Worm (Caenorhabditis elegans) whole organism, L4/young adult: ENCODE data around the gene C37E2.10.

Source experiments
- W03F9.2 ChIP-seq: fragments of 150-350 bp; optimal IDR thresholded peaks from 2 replicates; lab custom pipeline; 2014; ENCODE audit warnings: missing biosample characterization, missing genetic modification characterization
- dao-5 ChIP-seq: sonication (generic microtip); optimal IDR thresholded peaks from 2 replicates; lab custom pipeline; 2016; ENCODE audit warnings: missing genotype, missing genetic modification characterization, moderate library complexity, missing compliant biosample characterization
- him-1 ChIP-seq: sonication (generic microtip); optimal IDR thresholded peaks from 2 replicates; lab custom pipeline; 2016; ENCODE audit warnings: missing genotype, missing genetic modification reagents, missing genetic modification characterization, missing compliant biosample characterization

DNA sequence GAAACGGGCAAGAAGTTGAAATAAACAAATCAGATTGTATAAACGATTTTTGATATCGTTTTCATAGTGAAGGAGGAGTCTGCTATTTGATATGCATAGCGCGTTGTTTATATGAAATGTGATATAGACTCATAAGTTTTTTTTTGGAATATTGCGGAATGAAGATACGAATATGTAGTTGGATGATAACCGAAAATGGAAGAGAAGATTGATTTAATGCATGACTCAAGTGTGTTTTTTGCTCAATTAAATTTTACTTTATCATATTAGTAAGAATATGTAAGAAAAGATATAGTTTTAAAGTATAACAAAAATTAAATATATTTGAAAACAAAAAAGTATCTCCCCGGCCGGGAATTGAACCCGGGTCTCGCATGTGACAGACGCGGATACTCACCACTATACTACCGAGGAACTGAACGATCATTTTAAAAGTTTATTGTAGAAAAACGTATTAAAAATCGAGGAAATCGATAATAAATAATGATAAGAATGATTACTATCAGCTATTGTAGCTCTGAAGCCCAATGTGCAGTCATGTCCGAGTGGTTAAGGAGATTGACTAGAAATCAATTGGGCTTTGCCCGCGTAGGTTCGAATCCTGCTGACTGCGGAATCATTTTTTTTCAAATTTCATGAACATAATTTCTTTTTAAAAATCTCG, 17.0 kb upstream of the C37E2.10 start, which contains the start of gene lgc-25:
- peak; percentile 23 for TF ChIP-seq W03F9.2
- TF ChIP-seq dao-5 (tag; lab: Kevin White, UChicago): peak; percentile 20
- TF ChIP-seq him-1 (tag; lab: Kevin White, UChicago): no peak
